Fruit fly (Drosophila melanogaster) whole organism, adult: ENCODE measurements around the gene CG43116.

Experiments used
- CG12768 ChIP-seq: fragments of 200-800 bp; sonication (Bioruptor generic); optimal IDR thresholded peaks from 2 replicates; lab custom pipeline; 2017; ENCODE audit warnings: missing biosample characterization, missing genetic modification characterization, mild to moderate bottlenecking, moderate library complexity, missing genetic modification reagents
- Clk ChIP-seq: fragments of 200-800 bp; sonication (Bioruptor generic); optimal IDR thresholded peaks from 2 replicates; lab custom pipeline; 2017; ENCODE audit warnings: missing biosample characterization, missing genetic modification characterization

- TF ChIP-seq Clk (GFP tag; lab: Kevin White, UChicago) = no peak
- no peak for TF ChIP-seq CG12768 (GFP tag; lab: Kevin White, UChicago)
Observed at dm6 chr3R:25966944-25967343, 29.9 kb downstream of the CG43116 start.
